Fruit fly (Drosophila melanogaster): ENCODE measurements around the gene Pop1.

Gene Pop1

DNA sequence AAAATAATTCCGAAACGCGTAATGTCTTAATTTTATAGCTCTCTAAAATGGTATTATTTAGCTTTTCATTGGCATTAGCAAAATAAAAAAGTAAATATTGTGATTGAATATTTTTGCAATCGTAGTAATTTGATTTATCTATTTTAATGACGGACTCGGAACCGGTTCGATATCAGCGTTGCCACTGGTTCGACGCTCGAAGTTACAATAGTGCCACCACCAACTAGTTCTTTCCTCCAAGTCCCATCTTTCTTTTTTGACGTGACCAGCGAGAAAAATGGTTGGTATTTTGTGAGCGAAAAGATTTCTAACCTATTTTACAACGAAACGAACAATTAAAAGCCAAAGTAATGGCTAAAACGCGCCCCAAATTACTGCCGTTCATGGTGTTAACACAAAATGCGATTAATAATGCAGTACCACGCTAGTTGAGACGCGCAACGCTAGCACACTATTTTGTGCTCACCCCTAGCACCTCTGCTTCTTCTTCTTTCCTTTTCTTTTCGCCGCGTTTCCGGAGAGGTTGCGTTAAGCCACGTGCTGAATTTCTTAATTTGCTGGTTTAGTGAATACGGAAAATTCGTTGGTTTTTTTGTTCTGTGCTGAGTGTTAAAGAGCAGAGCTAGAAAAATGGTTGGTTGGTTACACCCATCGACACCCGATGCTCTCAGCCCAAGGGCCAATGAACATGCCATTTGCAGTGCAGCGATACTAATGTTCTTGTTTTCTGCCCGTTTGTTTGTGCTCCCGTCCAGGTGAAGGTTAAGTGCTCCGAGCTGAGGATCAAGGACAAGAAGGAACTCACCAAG is 50.0 kb downstream of the Pop1 start, which contains the start of gene RpL35 (continued):
- peak; percentile 29; the same call in 1 of the 2 replicates for TF ChIP-seq Bgb (GFP tag; IDR thresholded peaks at IDR 0.05; ENCODE audit: partially characterized antibody)
- TF ChIP-seq CG2678 (tag; optimal IDR thresholded peaks at IDR 0.05), result peak; percentile 41
- peak; percentile 10 to 35 for TF ChIP-seq Hr51 (GFP tag; optimal IDR thresholded peaks at IDR 0.05)
- TF ChIP-seq CG11560 (tag; IDR thresholded peaks at IDR 0.05), result no peak
- TF ChIP-seq phol (tag; optimal IDR thresholded peaks at IDR 0.05), result peak; percentile 57
- TF ChIP-seq wor (GFP tag; IDR thresholded peaks at IDR 0.05), result no peak
- TF ChIP-seq CG18476 (GFP tag; optimal IDR thresholded peaks at IDR 0.05), result no peak
- no peak for TF ChIP-seq ftz-f1 (GFP tag; optimal IDR thresholded peaks at IDR 0.05)
- peak; percentile 23 for TF ChIP-seq org-1 (GFP tag; optimal IDR thresholded peaks at IDR 0.05)
- TF ChIP-seq fru (optimal IDR thresholded peaks at IDR 0.05), result no peak
- no peak for TF ChIP-seq CG9215 (GFP tag; IDR thresholded peaks at IDR 0.05)
- TF ChIP-seq lilli (GFP tag; optimal IDR thresholded peaks at IDR 0.05), result peak; percentile 58
- TF ChIP-seq salm (tag; optimal IDR thresholded peaks at IDR 0.05), result peak; percentile 33
- peak; percentile 12 for TF ChIP-seq CG15601 (tag; optimal IDR thresholded peaks at IDR 0.05)
- TF ChIP-seq CG16863 (GFP tag; optimal IDR thresholded peaks at IDR 0.05), result peak; percentile 3
- TF ChIP-seq CG17568 (GFP tag; optimal IDR thresholded peaks at IDR 0.05), result no peak
- TF ChIP-seq twi (tag; optimal IDR thresholded peaks at IDR 0.05), result no peak
- TF ChIP-seq hkb (optimal IDR thresholded peaks at IDR 0.05), result no peak
- TF ChIP-seq hkb (GFP tag; IDR thresholded peaks at IDR 0.05), result peak; percentile 35; the same call in 1 of the 2 replicates
- peak; percentile 87 for TF ChIP-seq Sry-δ (GFP tag; optimal IDR thresholded peaks at IDR 0.05)
- no peak for TF ChIP-seq Ets65A (GFP tag)
- no peak for TF ChIP-seq Vsx1 (GFP tag; optimal IDR thresholded peaks at IDR 0.05)
- TF ChIP-seq Gsc (GFP tag; IDR thresholded peaks at IDR 0.05), result no peak
- TF ChIP-seq chm (GFP tag; IDR thresholded peaks at IDR 0.05), result no peak
- TF ChIP-seq Awh (GFP tag; IDR thresholded peaks at IDR 0.05), result 0 out of 2 replicates have a peak, but pooled peaks have one; percentile 13
- TF ChIP-seq CG30403 (GFP tag; optimal IDR thresholded peaks at IDR 0.05), result peak; percentile 15
- TF ChIP-seq vfl (GFP tag; optimal IDR thresholded peaks at IDR 0.05), result peak; percentile 11
- TF ChIP-seq ara (GFP tag; IDR thresholded peaks at IDR 0.05), result no peak
- TF ChIP-seq BtbVII (GFP tag; optimal IDR thresholded peaks at IDR 0.05), result peak; percentile 73
- TF ChIP-seq Hand (GFP tag; optimal IDR thresholded peaks at IDR 0.05), result peak; percentile 49
- TF ChIP-seq gcm (GFP tag; optimal IDR thresholded peaks at IDR 0.05), result peak; percentile 29
- TF ChIP-seq dysf (GFP tag; IDR thresholded peaks at IDR 0.05), result 0 out of 3 replicates have a peak, but pooled peaks have one; percentile 23
- TF ChIP-seq CG12219 (GFP tag; optimal IDR thresholded peaks at IDR 0.05), result peak; percentile 52
- TF ChIP-seq Ravus (GFP tag; IDR thresholded peaks at IDR 0.05), result no peak
- TF ChIP-seq CG9876 (GFP tag; optimal IDR thresholded peaks at IDR 0.05), result no peak
- no peak for TF ChIP-seq CG12155 (GFP tag; optimal IDR thresholded peaks at IDR 0.05)
- no peak; the same call in 1 of the 2 replicates for TF ChIP-seq bbx (GFP tag; IDR thresholded peaks at IDR 0.05; ENCODE audit: partially characterized antibody)
- TF ChIP-seq NfI (GFP tag; optimal IDR thresholded peaks at IDR 0.05), result peak; percentile 60
- peak; percentile 27 for TF ChIP-seq chn (GFP tag; optimal IDR thresholded peaks at IDR 0.05)
- TF ChIP-seq CG17612 (GFP tag; IDR thresholded peaks at IDR 0.05), result no peak
- peak; percentile 62 for TF ChIP-seq CG3995 (GFP tag; optimal IDR thresholded peaks at IDR 0.05)
- no peak for TF ChIP-seq sc (optimal IDR thresholded peaks at IDR 0.05)
- no peak for TF ChIP-seq sc (GFP tag; optimal IDR thresholded peaks at IDR 0.05)
- no peak for TF ChIP-seq usp (GFP tag; optimal IDR thresholded peaks at IDR 0.05)
- no peak; the same call in 2 of the 3 replicates for TF ChIP-seq CG6791 (GFP tag; IDR thresholded peaks at IDR 0.05; ENCODE audit: partially characterized antibody)
- no peak for TF ChIP-seq Bdp1 (GFP tag; optimal IDR thresholded peaks at IDR 0.05)
- TF ChIP-seq sna (GFP tag; IDR thresholded peaks at IDR 0.05; ENCODE audit: partially characterized antibody), result 0 out of 2 replicates have a peak, but pooled peaks have one; percentile 43
- TF ChIP-seq inv (GFP tag; IDR thresholded peaks at IDR 0.05; ENCODE audit: partially characterized antibody), result peak; percentile 46; the same call in 1 of the 2 replicates
- TF ChIP-seq CG1647 (GFP tag; optimal IDR thresholded peaks at IDR 0.05), result no peak
- no peak for TF ChIP-seq CG16779 (GFP tag; IDR thresholded peaks at IDR 0.05)
